Worm (Caenorhabditis elegans) whole organism, mixed stage, embryonic: Measurements from ENCODE around the gene Y77E11A.7.

Source experiments
- blmp-1 ChIP-seq: fragments of 150-350 bp; optimal IDR thresholded peaks from 2 replicates; lab custom pipeline; 2014; ENCODE audit warnings: missing biosample characterization, missing genetic modification characterization
- ces-1 ChIP-seq: fragments of 150-350 bp; optimal IDR thresholded peaks from 2 replicates; lab custom pipeline; 2014; ENCODE audit warnings: missing biosample characterization, missing genetic modification reagents, missing genetic modification characterization
- elt-1 ChIP-seq: sonication (generic microtip); optimal IDR thresholded peaks from 2 replicates; lab custom pipeline; 2017; ENCODE audit warnings: missing genetic modification characterization, mild to moderate bottlenecking, missing compliant biosample characterization, antibody characterized with exemption, moderate library complexity, borderline replicate concordance; ENCODE audit not compliant: insufficient read depth
- elt-3 ChIP-seq: fragments of 150-350 bp; optimal IDR thresholded peaks from 2 replicates; lab custom pipeline; 2014; ENCODE audit warnings: missing biosample characterization, missing genetic modification characterization
- hlh-1 ChIP-seq: fragments of 150-350 bp; optimal IDR thresholded peaks from 2 replicates; lab custom pipeline; 2014; ENCODE audit warnings: missing biosample characterization, missing genetic modification reagents, missing genetic modification characterization
- lsy-2 ChIP-seq: fragments of 150-350 bp; optimal IDR thresholded peaks from 2 replicates; lab custom pipeline; 2014; ENCODE audit warnings: missing biosample characterization, missing genetic modification characterization
- mab-5 ChIP-seq: fragments of 150-350 bp; optimal IDR thresholded peaks from 2 replicates; lab custom pipeline; 2014; ENCODE audit warnings: missing biosample characterization, missing genetic modification characterization
- mls-2 ChIP-seq: sonication (generic microtip); optimal IDR thresholded peaks from 2 replicates; lab custom pipeline; 2016; ENCODE audit warnings: mild to moderate bottlenecking, missing genetic modification characterization, moderate library complexity, missing compliant biosample characterization
- nhr-12 ChIP-seq: fragments of 150-350 bp; optimal IDR thresholded peaks from 2 replicates; lab custom pipeline; 2014; ENCODE audit warnings: missing biosample characterization, missing genetic modification characterization
- nhr-237 ChIP-seq: fragments of 150-350 bp; optimal IDR thresholded peaks from 2 replicates; lab custom pipeline; 2014; ENCODE audit warnings: missing biosample characterization, missing genetic modification characterization
- pha-4 ChIP-seq: fragments of 150-350 bp; optimal IDR thresholded peaks from 2 replicates; lab custom pipeline; 2018; ENCODE audit warnings: missing biosample characterization, missing genetic modification reagents, missing genetic modification characterization
- sptf-1 ChIP-seq: sonication (generic microtip); optimal IDR thresholded peaks from 2 replicates; lab custom pipeline; 2017; ENCODE audit warnings: mild to moderate bottlenecking, missing genetic modification characterization, moderate library complexity, missing compliant biosample characterization
- unc-62 ChIP-seq: fragments of 150-350 bp; optimal IDR thresholded peaks from 2 replicates; lab custom pipeline; 2014; ENCODE audit warnings: missing biosample characterization, missing genetic modification reagents, missing genetic modification characterization
- ztf-11 ChIP-seq: fragments of 150-350 bp; optimal IDR thresholded peaks from 2 replicates; lab custom pipeline; 2014; ENCODE audit warnings: missing biosample characterization, missing genetic modification characterization

DNA sequence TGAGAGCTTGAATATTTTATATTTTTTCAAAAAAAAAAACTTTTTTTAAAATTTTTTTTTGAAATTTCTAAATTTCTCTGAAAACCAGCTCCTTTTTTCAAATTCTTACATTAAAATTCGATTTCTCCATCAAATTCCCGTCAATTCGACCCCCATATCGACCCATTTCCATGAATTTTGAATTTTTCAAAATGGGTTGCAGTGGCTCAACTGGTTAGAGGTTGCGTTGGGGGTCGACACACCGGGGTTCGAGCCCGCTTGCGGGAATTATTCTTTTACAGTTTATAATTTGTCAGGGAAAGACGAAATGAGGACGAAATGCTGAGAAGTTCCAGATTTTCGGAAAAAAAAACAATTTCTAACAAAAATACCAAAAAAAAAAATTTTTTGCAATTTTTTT is 25.6 kb downstream of the Y77E11A.7 start:
- no peak for TF ChIP-seq elt-3 (tag; lab: Kevin White, UChicago)
- no peak for TF ChIP-seq elt-1 (tag; lab: Kevin White, UChicago)
- TF ChIP-seq pha-4 (tag; lab: Kevin White, UChicago) = no peak
- TF ChIP-seq mab-5 = no peak
- no peak for TF ChIP-seq ztf-11
- TF ChIP-seq mls-2 (tag; lab: Kevin White, UChicago) = no peak
- TF ChIP-seq sptf-1 (tag; lab: Kevin White, UChicago) = no peak
- TF ChIP-seq ces-1 (GFP tag; lab: Kevin White, UChicago) = no peak
- no peak for TF ChIP-seq nhr-237
- no peak for TF ChIP-seq lsy-2
- TF ChIP-seq blmp-1 (tag; lab: Kevin White, UChicago) = no peak
- no peak for TF ChIP-seq unc-62 (GFP tag; lab: Kevin White, UChicago)
- TF ChIP-seq hlh-1 = no peak
- TF ChIP-seq nhr-12 (tag; lab: Kevin White, UChicago) = no peak
